Worm (Caenorhabditis elegans) whole organism, young adult: Measurements from ENCODE around the gene C34C12.1.

Experiments
- B0019.2 ChIP-seq: fragments of 200-800 bp; sonication (Bioruptor generic); conservative IDR thresholded peaks from 2 replicates; pipeline ENCODE4 v1.3.6; 2022; ENCODE audit warnings: missing genetic modification reagents, missing genetic modification characterization, missing compliant biosample characterization
- F10E7.11 ChIP-seq: sonication (generic microtip); optimal IDR thresholded peaks from 2 replicates; lab custom pipeline; 2017; ENCODE audit warnings: mild to moderate bottlenecking, missing genetic modification characterization, moderate library complexity, missing compliant biosample characterization
- F23B12.7 ChIP-seq: sonication (generic microtip); optimal IDR thresholded peaks from 2 replicates; lab custom pipeline; 2017; ENCODE audit warnings: missing genetic modification characterization, mild to moderate bottlenecking, missing compliant biosample characterization, antibody characterized with exemption, moderate library complexity; ENCODE audit not compliant: insufficient read depth
- F33H1.4 ChIP-seq: fragments of 200-800 bp; sonication (Bioruptor generic); IDR thresholded peaks from 2 replicates; pipeline ENCODE4 v1.3.6; 2022; ENCODE audit warnings: missing genetic modification reagents, missing genetic modification characterization, missing compliant biosample characterization
- F37B4.10 ChIP-seq: fragments of 200-800 bp; sonication (Bioruptor generic); IDR thresholded peaks from 2 replicates; pipeline ENCODE4 v1.3.6; 2022; ENCODE audit warnings: missing genetic modification characterization, missing compliant biosample characterization
- F49E8.2 ChIP-seq: sonication (generic microtip); optimal IDR thresholded peaks from 3 replicates; lab custom pipeline; 2017; ENCODE audit warnings: missing genetic modification characterization, mild to moderate bottlenecking, missing compliant biosample characterization, antibody characterized with exemption, moderate library complexity; ENCODE audit not compliant: insufficient read depth
- F52B5.7 ChIP-seq: sonication (generic microtip); optimal IDR thresholded peaks from 2 replicates; lab custom pipeline; 2016; ENCODE audit warnings: mild to moderate bottlenecking, missing genetic modification characterization, missing compliant biosample characterization
- F55B11.4 ChIP-seq: sonication (generic microtip); optimal IDR thresholded peaks from 2 replicates; lab custom pipeline; 2016; ENCODE audit warnings: missing compliant biosample characterization, missing genetic modification characterization, borderline replicate concordance; ENCODE audit not compliant: insufficient read depth
- F57C9.4 ChIP-seq: sonication (generic microtip); optimal IDR thresholded peaks from 2 replicates; lab custom pipeline; 2017; ENCODE audit warnings: mild to moderate bottlenecking, missing genetic modification characterization, missing compliant biosample characterization
- K11D2.4 ChIP-seq: fragments of 200-800 bp; sonication (Bioruptor generic); IDR thresholded peaks from 2 replicates; pipeline ENCODE4 v1.3.6; 2022; ENCODE audit warnings: missing genetic modification reagents, missing genetic modification characterization, missing compliant biosample characterization
- T07F8.4 ChIP-seq: sonication (generic microtip); optimal IDR thresholded peaks from 2 replicates; lab custom pipeline; 2016; ENCODE audit warnings: mild to moderate bottlenecking, missing genetic modification characterization, moderate library complexity, missing compliant biosample characterization
- Y56A3A.18 ChIP-seq: fragments of 200-800 bp; sonication (Bioruptor generic); IDR thresholded peaks from 2 replicates; pipeline ENCODE4 v1.3.6; 2022; ENCODE audit warnings: missing genetic modification reagents, missing genetic modification characterization, missing compliant biosample characterization
- Y95B8A.8 ChIP-seq: fragments of 200-800 bp; sonication (Bioruptor generic); IDR thresholded peaks from 2 replicates; pipeline ENCODE4 v1.3.6; 2022; ENCODE audit warnings: missing genetic modification reagents, missing genetic modification characterization, missing compliant biosample characterization
- ZK185.1 ChIP-seq: sonication (generic microtip); optimal IDR thresholded peaks from 2 replicates; lab custom pipeline; 2016; ENCODE audit warnings: mild to moderate bottlenecking, missing genetic modification characterization, missing compliant biosample characterization; ENCODE audit not compliant: poor library complexity, severe bottlenecking
- akir-1 ChIP-seq: fragments of 200-800 bp; sonication (Bioruptor generic); optimal IDR thresholded peaks from 2 replicates; lab custom pipeline; 2018; ENCODE audit warnings: mild to moderate bottlenecking, missing genetic modification characterization, moderate library complexity, missing compliant biosample characterization
- aptf-2 ChIP-seq: fragments of 200-800 bp; sonication (Bioruptor generic); conservative IDR thresholded peaks from 2 replicates; pipeline ENCODE4 v1.3.6; 2022; ENCODE audit warnings: missing genetic modification reagents, missing genetic modification characterization, missing compliant biosample characterization
- attf-3 ChIP-seq: fragments of 200-800 bp; sonication (Bioruptor generic); conservative IDR thresholded peaks from 2 replicates; pipeline ENCODE4 v1.3.6; 2022; ENCODE audit warnings: missing genetic modification reagents, missing genetic modification characterization, missing compliant biosample characterization
- bed-1 ChIP-seq: fragments of 200-800 bp; sonication (Bioruptor generic); IDR thresholded peaks from 2 replicates; pipeline ENCODE4 v1.3.6; 2022; ENCODE audit warnings: missing genetic modification reagents, missing genetic modification characterization, missing compliant biosample characterization
- ceh-27 ChIP-seq: fragments of 200-800 bp; sonication (Bioruptor generic); optimal IDR thresholded peaks from 2 replicates; lab custom pipeline; 2018; ENCODE audit warnings: mild to moderate bottlenecking, missing genetic modification characterization, moderate library complexity, missing compliant biosample characterization
- ceh-40 ChIP-seq: fragments of 200-800 bp; sonication (Bioruptor generic); IDR thresholded peaks from 2 replicates; pipeline ENCODE4 v1.3.6; 2022; ENCODE audit warnings: missing genetic modification characterization, missing compliant biosample characterization
- ceh-79 ChIP-seq: sonication (generic microtip); optimal IDR thresholded peaks from 2 replicates; lab custom pipeline; 2017; ENCODE audit warnings: mild to moderate bottlenecking, missing genetic modification characterization, missing compliant biosample characterization
- ceh-91 ChIP-seq: fragments of 200-800 bp; sonication (Bioruptor generic); IDR thresholded peaks from 2 replicates; pipeline ENCODE4 v1.3.6; 2022; ENCODE audit warnings: missing genetic modification reagents, missing genetic modification characterization, missing compliant biosample characterization
- die-1 ChIP-seq: sonication (generic microtip); optimal IDR thresholded peaks from 2 replicates; lab custom pipeline; 2016; ENCODE audit warnings: missing genotype, mild to moderate bottlenecking, missing genetic modification characterization, missing compliant biosample characterization
- dpff-1 ChIP-seq: sonication (generic microtip); optimal IDR thresholded peaks from 2 replicates; lab custom pipeline; 2017; ENCODE audit warnings: mild to moderate bottlenecking, missing genetic modification characterization, missing compliant biosample characterization
- egrh-3 ChIP-seq: fragments of 200-800 bp; sonication (Bioruptor generic); IDR thresholded peaks from 2 replicates; pipeline ENCODE4 v1.3.6; 2022; ENCODE audit warnings: missing genetic modification reagents, missing genetic modification characterization, missing compliant biosample characterization
- ekl-4 ChIP-seq: fragments of 200-800 bp; sonication (Bioruptor generic); IDR thresholded peaks from 2 replicates; pipeline ENCODE4 v1.3.6; 2022; ENCODE audit warnings: missing genetic modification reagents, missing genetic modification characterization, missing compliant biosample characterization
- ets-4 ChIP-seq: fragments of 200-800 bp; sonication (Bioruptor generic); optimal IDR thresholded peaks from 2 replicates; lab custom pipeline; 2018; ENCODE audit warnings: mild to moderate bottlenecking, missing genetic modification characterization, missing compliant biosample characterization
- fkh-3 ChIP-seq: sonication (generic microtip); optimal IDR thresholded peaks from 2 replicates; lab custom pipeline; 2016; ENCODE audit warnings: mild to moderate bottlenecking, missing genetic modification characterization, missing compliant biosample characterization
- him-1 ChIP-seq: sonication (generic microtip); optimal IDR thresholded peaks from 2 replicates; lab custom pipeline; 2016; ENCODE audit warnings: missing genotype, missing genetic modification reagents, missing genetic modification characterization, missing compliant biosample characterization
- hlh-12 ChIP-seq: sonication (generic microtip); optimal IDR thresholded peaks from 2 replicates; lab custom pipeline; 2016; ENCODE audit warnings: missing genetic modification characterization, missing compliant biosample characterization
- madf-10 ChIP-seq: sonication (generic microtip); optimal IDR thresholded peaks from 2 replicates; lab custom pipeline; 2016; ENCODE audit warnings: mild to moderate bottlenecking, missing genetic modification characterization, missing compliant biosample characterization
- madf-8 ChIP-seq: fragments of 200-800 bp; sonication (Bioruptor generic); conservative IDR thresholded peaks from 2 replicates; pipeline ENCODE4 v1.3.6; 2022; ENCODE audit warnings: missing genetic modification reagents, missing genetic modification characterization, missing compliant biosample characterization
- nfya-2 ChIP-seq: fragments of 200-800 bp; sonication (Bioruptor generic); IDR thresholded peaks from 2 replicates; pipeline ENCODE4 v1.3.6; 2022; ENCODE audit warnings: missing genetic modification reagents, missing genetic modification characterization, missing compliant biosample characterization
- nhr-120 ChIP-seq: fragments of 200-800 bp; sonication (Bioruptor generic); IDR thresholded peaks from 2 replicates; pipeline ENCODE4 v1.3.6; 2022; ENCODE audit warnings: missing genetic modification characterization, missing compliant biosample characterization
- nhr-179 ChIP-seq: sonication (generic microtip); optimal IDR thresholded peaks from 2 replicates; lab custom pipeline; 2016; ENCODE audit warnings: mild to moderate bottlenecking, missing genetic modification characterization, missing compliant biosample characterization
- nhr-80 ChIP-seq: sonication (generic microtip); optimal IDR thresholded peaks from 2 replicates; lab custom pipeline; 2016; ENCODE audit warnings: missing genetic modification characterization, missing compliant biosample characterization
- rcor-1 ChIP-seq: fragments of 200-800 bp; sonication (Bioruptor generic); IDR thresholded peaks from 2 replicates; pipeline ENCODE4 v1.3.6; 2022; ENCODE audit warnings: missing genetic modification reagents, missing genetic modification characterization, missing compliant biosample characterization
- sdz-38 ChIP-seq: sonication (generic microtip); optimal IDR thresholded peaks from 2 replicates; lab custom pipeline; 2016; ENCODE audit warnings: missing genotype, missing genetic modification characterization, missing compliant biosample characterization
- snpc-1.1 ChIP-seq: sonication (generic microtip); optimal IDR thresholded peaks from 2 replicates; lab custom pipeline; 2017; ENCODE audit warnings: missing genetic modification characterization, mild to moderate bottlenecking, missing compliant biosample characterization, antibody characterized with exemption, moderate library complexity, missing genotype, missing genetic modification reagents; ENCODE audit not compliant: insufficient read depth
- snpc-1.3 ChIP-seq: sonication (generic microtip); optimal IDR thresholded peaks from 2 replicates; lab custom pipeline; 2017; ENCODE audit warnings: missing genetic modification characterization, mild to moderate bottlenecking, missing compliant biosample characterization, antibody characterized with exemption, moderate library complexity, missing genotype, missing genetic modification reagents; ENCODE audit not compliant: insufficient read depth
- snpc-4 ChIP-seq, 5 experiments: fragments of 150-350 bp in 1 of 5; sonication (generic microtip) in 4 of 5; optimal IDR thresholded peaks; 2 replicates each; lab custom pipeline; 2014 to 2018; ENCODE audit warnings: missing genetic modification characterization in 5 of 5, missing biosample characterization in 3 of 5, antibody characterized with exemption in 2 of 5, mild to moderate bottlenecking in 2 of 5, missing compliant biosample characterization in 2 of 5, missing genotype in 2 of 5, moderate library complexity in 2 of 5, missing genetic modification reagents in 1 of 5
- sptf-2 ChIP-seq: fragments of 200-800 bp; sonication (Bioruptor generic); optimal IDR thresholded peaks from 2 replicates; lab custom pipeline; 2018; ENCODE audit warnings: mild to moderate bottlenecking, missing genetic modification characterization, missing compliant biosample characterization
- tbx-9 ChIP-seq: sonication (generic microtip); optimal IDR thresholded peaks from 2 replicates; lab custom pipeline; 2016; ENCODE audit warnings: borderline replicate concordance, missing genetic modification characterization, inconsistent platforms, missing compliant biosample characterization
- tlf-1 ChIP-seq: fragments of 200-800 bp; sonication (Bioruptor generic); optimal IDR thresholded peaks from 2 replicates; lab custom pipeline; 2018; ENCODE audit warnings: mild to moderate bottlenecking, missing genetic modification characterization, missing compliant biosample characterization
- zfh-2 ChIP-seq: fragments of 200-800 bp; sonication (Bioruptor generic); conservative IDR thresholded peaks from 2 replicates; pipeline ENCODE4 v1.3.6; 2022; ENCODE audit warnings: missing genetic modification reagents, missing genetic modification characterization, missing compliant biosample characterization
- zim-3 ChIP-seq: sonication (generic microtip); optimal IDR thresholded peaks from 2 replicates; lab custom pipeline; 2017; ENCODE audit warnings: mild to moderate bottlenecking, missing genetic modification characterization, moderate library complexity, missing compliant biosample characterization
- ztf-3 ChIP-seq: fragments of 200-800 bp; sonication (Bioruptor generic); optimal IDR thresholded peaks from 2 replicates; lab custom pipeline; 2018; ENCODE audit warnings: mild to moderate bottlenecking, missing genetic modification characterization, missing compliant biosample characterization

The C34C12.1 gene

ce11 chrIII:3456226-3456625 is 2.1 kb downstream of the C34C12.1 start (continued):
- TF ChIP-seq F57C9.4 (tag; lab: Kevin White, UChicago) = peak; percentile 23
- no peak for TF ChIP-seq hlh-12 (tag; lab: Kevin White, UChicago)
- TF ChIP-seq ekl-4 (GFP tag; lab: Robert Waterston, UW) = peak; percentile 96
- 0 out of 2 replicates have a peak, but pooled peaks have one; percentile 19 for TF ChIP-seq nhr-120 (GFP tag; lab: Robert Waterston, UW)
- TF ChIP-seq ets-4 (GFP tag; lab: Kevin White, UChicago) = no peak
- TF ChIP-seq F49E8.2 (tag; lab: Kevin White, UChicago) = peak; percentile 83
- TF ChIP-seq K11D2.4 (GFP tag; lab: Robert Waterston, UW) = peak; percentile 99
- TF ChIP-seq rcor-1 (GFP tag; lab: Robert Waterston, UW) = peak; percentile 93
- no peak for TF ChIP-seq fkh-3 (tag; lab: Kevin White, UChicago)
- no peak for TF ChIP-seq akir-1 (GFP tag; lab: Kevin White, UChicago)
- TF ChIP-seq ceh-91 (GFP tag; lab: Robert Waterston, UW) = peak; percentile 93
- peak; percentile 77 for TF ChIP-seq F10E7.11 (tag; lab: Kevin White, UChicago)
- TF ChIP-seq egrh-3 (GFP tag; lab: Robert Waterston, UW) = no peak
- 0 out of 2 replicates have a peak, but pooled peaks have one; percentile 42 for TF ChIP-seq aptf-2 (GFP tag; lab: Robert Waterston, UW)
- peak; percentile 89 for TF ChIP-seq madf-10 (tag; lab: Kevin White, UChicago)
- peak; percentile 65 for TF ChIP-seq snpc-4 (GFP tag; optimal IDR thresholded peaks at IDR 0.05; lab: Kevin White, UChicago)
- peak; percentile 76 to 87 (median 85) for TF ChIP-seq snpc-4 (tag; optimal IDR thresholded peaks at IDR 0.05; lab: Kevin White, UChicago)
- TF ChIP-seq sdz-38 (tag; lab: Kevin White, UChicago) = no peak
- TF ChIP-seq ztf-3 (GFP tag; lab: Kevin White, UChicago) = peak; percentile 82
- peak; percentile 84 for TF ChIP-seq Y95B8A.8 (GFP tag; lab: Robert Waterston, UW)
- peak; percentile 38 for TF ChIP-seq F52B5.7
- peak; percentile 97 for TF ChIP-seq ceh-27 (GFP tag; lab: Kevin White, UChicago)
- no peak for TF ChIP-seq zfh-2 (GFP tag; lab: Robert Waterston, UW)
- TF ChIP-seq ZK185.1 (tag; lab: Kevin White, UChicago) = peak; percentile 95
- TF ChIP-seq zim-3 (tag; lab: Kevin White, UChicago) = peak; percentile 10
- TF ChIP-seq tbx-9 (tag; lab: Kevin White, UChicago) = no peak
- no peak for TF ChIP-seq nfya-2
- no peak for TF ChIP-seq die-1
- peak; percentile 20 for TF ChIP-seq snpc-1.3 (tag; lab: Kevin White, UChicago)
- no peak for TF ChIP-seq nhr-179
- TF ChIP-seq tlf-1 (GFP tag; lab: Kevin White, UChicago) = peak; percentile 98
- TF ChIP-seq nhr-80 (tag; lab: Kevin White, UChicago) = peak; percentile 63
- TF ChIP-seq T07F8.4 = no peak
- peak; percentile 90 for TF ChIP-seq him-1 (tag; lab: Kevin White, UChicago)

- TF ChIP-seq B0019.2 (GFP tag; lab: Robert Waterston, UW) = peak; percentile 88
- no peak for TF ChIP-seq ceh-40 (GFP tag; lab: Robert Waterston, UW)
- TF ChIP-seq attf-3 = peak; percentile 45; the same call in 1 of the 2 replicates
- TF ChIP-seq F37B4.10 = 0 out of 2 replicates have a peak, but pooled peaks have one; percentile 86
- peak; percentile 76 for TF ChIP-seq snpc-1.1 (tag; lab: Kevin White, UChicago)
- TF ChIP-seq F55B11.4 (tag; lab: Kevin White, UChicago) = no peak
- peak; percentile 93 for TF ChIP-seq Y56A3A.18 (GFP tag; lab: Robert Waterston, UW)
- TF ChIP-seq sptf-2 (GFP tag; lab: Kevin White, UChicago) = no peak
- TF ChIP-seq madf-8 (GFP tag; lab: Robert Waterston, UW) = peak; percentile 80
- peak; percentile 8 for TF ChIP-seq ceh-79 (tag; lab: Kevin White, UChicago)
- peak; percentile 61 for TF ChIP-seq snpc-4 (GFP tag; optimal IDR thresholded peaks at IDR 0.05; lab: Kevin White, UChicago)
- TF ChIP-seq snpc-4 (tag; optimal IDR thresholded peaks at IDR 0.05; lab: Kevin White, UChicago) = peak; percentile 55 to 85 (median 75)
- TF ChIP-seq F33H1.4 (GFP tag; lab: Robert Waterston, UW) = peak; percentile 89
- no peak for TF ChIP-seq dpff-1 (tag; lab: Kevin White, UChicago)
- TF ChIP-seq F52B5.7 = peak; percentile 23
- no peak for TF ChIP-seq bed-1 (GFP tag; lab: Robert Waterston, UW)
- peak; percentile 69 for TF ChIP-seq F23B12.7
Measured at ce11 chrIII:3460061-3460460, 5.9 kb downstream of the C34C12.1 start, which contains the start of gene C34C12.8. Gene C34C12.8 (plus strand): TSS chrIII:3460406.
